Worm (Caenorhabditis elegans): ENCODE results near the gene tag-51.

ce11 chrIII:852296-852695 lies 1.7 kb upstream of the tag-51 start, which contains the start of gene moma-1:
- TF ChIP-seq ztf-23 (GFP tag; IDR thresholded peaks at IDR 0.05) (no peak), cog-1 (tag; optimal IDR thresholded peaks at IDR 0.05) (no peak), flt-1 (GFP tag; IDR thresholded peaks at IDR 0.05) (no peak), ztf-29 (GFP tag; IDR thresholded peaks at IDR 0.05) (no peak)
